Worm (Caenorhabditis elegans): ENCODE measurements around the gene Y75B8A.31.

Gene Y75B8A.31

DNA sequence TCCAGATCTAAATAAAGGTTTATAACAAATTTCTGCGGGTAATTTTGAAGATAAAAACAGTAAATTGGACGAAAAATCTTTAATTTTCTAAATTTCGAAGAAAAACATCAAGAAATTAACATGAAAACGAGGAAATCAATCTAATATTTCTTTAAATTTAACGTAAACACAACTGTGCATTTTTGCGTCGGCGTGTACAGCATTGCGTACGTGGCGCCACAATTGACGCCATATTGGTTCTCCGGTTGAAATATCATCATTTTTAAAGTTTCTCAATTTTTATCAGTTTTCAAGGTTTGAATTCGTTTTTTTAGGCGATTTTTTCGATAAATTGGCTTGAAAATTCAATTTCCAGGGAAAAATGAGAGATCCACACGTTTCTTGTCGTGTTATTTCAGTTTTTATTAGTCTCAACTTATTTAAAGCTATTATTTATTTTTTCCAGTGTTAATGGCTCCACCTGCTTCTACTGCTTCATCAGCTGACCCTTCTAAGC is 18.6 kb downstream of the Y75B8A.31 start, which contains the start of gene rpt-6 (continued):
- TF ChIP-seq F37D6.2 (tag; optimal IDR thresholded peaks at IDR 0.05) (no peak), madf-5 (GFP tag; IDR thresholded peaks at IDR 0.05) (no peak), zfp-3 (GFP tag; conservative IDR thresholded peaks at IDR 0.05) (no peak), ceh-28 (tag; optimal IDR thresholded peaks at IDR 0.05) (no peak), zag-1 (tag; optimal IDR thresholded peaks at IDR 0.05) (no peak), nhr-237 (tag; optimal IDR thresholded peaks at IDR 0.05) (no peak), dmd-6 (GFP tag; IDR thresholded peaks at IDR 0.05) (no peak), ceh-20 (GFP tag; IDR thresholded peaks at IDR 0.05) (no peak), attf-4 (tag; optimal IDR thresholded peaks at IDR 0.05) (no peak), ztf-7 (tag; optimal IDR thresholded peaks at IDR 0.05) (no peak), ama-1 (optimal IDR thresholded peaks at IDR 0.05) (no peak), lsy-2 (tag; optimal IDR thresholded peaks at IDR 0.05) (peak in 1 of 2 experiments; percentile 69), mep-1 (tag; optimal IDR thresholded peaks at IDR 0.05) (no peak), ceh-32 (tag; optimal IDR thresholded peaks at IDR 0.05; ENCODE audit: poor library complexity) (no peak), ceh-82 (tag; optimal IDR thresholded peaks at IDR 0.05) (no peak), daf-19 (GFP tag; conservative IDR thresholded peaks at IDR 0.05) (no peak), F44E2.7 (GFP tag; IDR thresholded peaks at IDR 0.05) (no peak), lin-39 (tag; optimal IDR thresholded peaks at IDR 0.05) (no peak), aha-1 (tag) (peak; percentile 66), pqm-1 (tag; optimal IDR thresholded peaks at IDR 0.05) (no peak), hlh-11 (tag; optimal IDR thresholded peaks at IDR 0.05) (no peak), mdl-1 (tag; optimal IDR thresholded peaks at IDR 0.05) (no peak), jun-1 (tag; optimal IDR thresholded peaks at IDR 0.05) (no peak), mxl-3 (GFP tag; optimal IDR thresholded peaks at IDR 0.05) (no peak), daf-16 (GFP tag; optimal IDR thresholded peaks at IDR 0.05) (no peak), daf-16 (tag; optimal IDR thresholded peaks at IDR 0.05) (peak; percentile 57), pha-4 (GFP tag; IDR thresholded peaks at IDR 0.05) (peak; percentile 32; the same call in 1 of the 2 replicates), pha-4 (tag; optimal IDR thresholded peaks at IDR 0.05) (no peak), Y5F2A.4 (GFP tag; optimal IDR thresholded peaks at IDR 0.05) (no peak), F10B5.3 (tag; optimal IDR thresholded peaks at IDR 0.05) (no peak), nhr-76 (tag; optimal IDR thresholded peaks at IDR 0.05) (no peak), mes-2 (tag; optimal IDR thresholded peaks at IDR 0.05; ENCODE audit: poor library complexity, severe bottlenecking) (peak; percentile 89), lim-7 (GFP tag; IDR thresholded peaks at IDR 0.05) (no peak), sdz-12 (GFP tag; optimal IDR thresholded peaks at IDR 0.05) (no peak), zfp-2 (tag; optimal IDR thresholded peaks at IDR 0.05) (no peak), T20F7.1 (GFP tag; optimal IDR thresholded peaks at IDR 0.05) (no peak), fos-1 (tag; optimal IDR thresholded peaks at IDR 0.05) (no peak), spr-3 (GFP tag; optimal IDR thresholded peaks at IDR 0.05) (no peak), set-16 (GFP tag; IDR thresholded peaks at IDR 0.05) (no peak), nhr-11 (tag; optimal IDR thresholded peaks at IDR 0.05) (no peak), gei-8 (GFP tag; optimal IDR thresholded peaks at IDR 0.05) (no peak), mdt-29 (GFP tag; IDR thresholded peaks at IDR 0.05) (no peak), madf-9 (GFP tag; conservative IDR thresholded peaks at IDR 0.05) (no peak), lir-3 (tag; optimal IDR thresholded peaks at IDR 0.05) (no peak), ZK546.5 (tag; optimal IDR thresholded peaks at IDR 0.05) (no peak), lin-38 (GFP tag; IDR thresholded peaks at IDR 0.05) (peak; percentile 73), ZK337.2 (GFP tag; IDR thresholded peaks at IDR 0.05) (no peak), dmd-8 (GFP tag; IDR thresholded peaks at IDR 0.05) (no peak), unc-39 (tag; optimal IDR thresholded peaks at IDR 0.05) (no peak), ceh-62 (tag; optimal IDR thresholded peaks at IDR 0.05) (no peak), daf-12 (tag; optimal IDR thresholded peaks at IDR 0.05) (no peak), vab-7 (GFP tag; IDR thresholded peaks at IDR 0.05) (no peak), hif-1 (tag; optimal IDR thresholded peaks at IDR 0.05) (no peak), egl-27 (tag; optimal IDR thresholded peaks at IDR 0.05) (no peak)
